Fruit fly (Drosophila melanogaster) whole organism, prepupa: Measurements from ENCODE around the gene Gas8.

Source experiments
- CG3919 ChIP-seq: fragments of 200-800 bp; sonication (Bioruptor generic); optimal IDR thresholded peaks from 3 replicates; lab custom pipeline; 2016; ENCODE audit warnings: missing biosample characterization, missing genetic modification characterization
- CG8632 ChIP-seq: fragments of 200-800 bp; sonication (Bioruptor generic); optimal IDR thresholded peaks from 3 replicates; lab custom pipeline; 2016; ENCODE audit warnings: missing biosample characterization, missing genetic modification characterization
- Eip75B ChIP-seq: fragments of 200-800 bp; sonication (Bioruptor generic); optimal IDR thresholded peaks from 3 replicates; lab custom pipeline; 2016; ENCODE audit warnings: missing biosample characterization, missing genetic modification characterization
- Eip78C ChIP-seq: fragments of 200-800 bp; sonication (Bioruptor generic); peaks from one replicate; lab custom pipeline; 2016; ENCODE audit warnings: missing biosample characterization, missing genetic modification characterization
- Ets96B ChIP-seq: fragments of 200-800 bp; optimal IDR thresholded peaks from 2 replicates; lab custom pipeline; 2019; ENCODE audit warnings: missing biosample characterization, mild to moderate bottlenecking, missing genetic modification characterization, moderate library complexity
- Gug ChIP-seq: fragments of 200-800 bp; sonication (Bioruptor generic); IDR thresholded peaks from 2 replicates; pipeline ENCODE4 v1.3.6; 2022; ENCODE audit warnings: missing biosample characterization, missing genetic modification characterization
- acj6 ChIP-seq: fragments of 200-800 bp; sonication (Bioruptor generic); optimal IDR thresholded peaks from 3 replicates; lab custom pipeline; 2016; ENCODE audit warnings: missing biosample characterization, missing genetic modification characterization
- fd85E ChIP-seq: fragments of 200-800 bp; sonication (Bioruptor generic); optimal IDR thresholded peaks from 3 replicates; lab custom pipeline; 2016; ENCODE audit warnings: missing biosample characterization, missing genetic modification characterization
- fkh ChIP-seq: fragments of 200-800 bp; sonication (Bioruptor generic); optimal IDR thresholded peaks from 3 replicates; lab custom pipeline; 2017; ENCODE audit warnings: missing biosample characterization, mild to moderate bottlenecking, missing genetic modification characterization, moderate library complexity
- svp ChIP-seq: fragments of 200-800 bp; sonication (Bioruptor generic); peaks from one replicate; lab custom pipeline; 2016; ENCODE audit warnings: missing biosample characterization, missing genetic modification characterization

DNA sequence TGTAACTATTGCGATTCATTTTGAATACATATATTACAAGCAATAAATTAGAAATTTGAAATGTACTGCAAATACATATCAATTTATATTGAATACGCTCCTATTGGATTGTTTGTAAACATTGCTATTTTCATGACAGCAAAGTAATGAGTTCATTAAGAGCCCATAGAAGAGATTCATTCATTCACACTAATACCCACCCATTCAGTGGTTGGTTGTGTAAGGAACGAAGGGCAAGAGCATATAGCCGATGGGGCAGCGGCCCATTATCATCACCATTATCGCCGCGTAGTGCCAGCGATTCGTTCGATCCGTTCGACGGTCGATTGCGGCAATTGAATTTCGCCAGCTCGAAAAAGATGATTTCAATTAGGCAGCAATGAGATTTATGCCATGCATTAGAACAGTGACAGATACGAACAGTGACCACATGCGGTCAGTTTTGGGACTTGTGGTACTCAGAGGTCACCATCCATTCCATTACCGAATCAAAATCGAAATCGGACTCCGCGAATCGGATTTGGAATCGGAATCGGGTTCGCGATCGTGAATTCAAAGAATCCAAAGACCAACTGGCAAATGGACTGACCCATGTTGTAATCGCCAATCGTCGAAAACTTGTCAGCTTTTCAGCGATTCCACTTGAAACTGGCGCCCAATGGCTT, 62.0 kb downstream of the Gas8 start:
- TF ChIP-seq fkh (no peak), Ets96B (tag; lab: Kevin White, UChicago) (no peak), Gug (no peak), CG8632 (no peak), svp (GFP tag; lab: Kevin White, UChicago) (no peak), acj6 (GFP tag; lab: Kevin White, UChicago) (no peak), Eip78C (GFP tag; lab: Kevin White, UChicago) (no peak), fd85E (GFP tag; lab: Kevin White, UChicago) (no peak), Eip75B (GFP tag; lab: Kevin White, UChicago) (no peak), CG3919 (GFP tag; lab: Kevin White, UChicago) (no peak)
